Worm (Caenorhabditis elegans): Measurements from ENCODE around the gene F32H5.4.

Gene F32H5.4

DNA sequence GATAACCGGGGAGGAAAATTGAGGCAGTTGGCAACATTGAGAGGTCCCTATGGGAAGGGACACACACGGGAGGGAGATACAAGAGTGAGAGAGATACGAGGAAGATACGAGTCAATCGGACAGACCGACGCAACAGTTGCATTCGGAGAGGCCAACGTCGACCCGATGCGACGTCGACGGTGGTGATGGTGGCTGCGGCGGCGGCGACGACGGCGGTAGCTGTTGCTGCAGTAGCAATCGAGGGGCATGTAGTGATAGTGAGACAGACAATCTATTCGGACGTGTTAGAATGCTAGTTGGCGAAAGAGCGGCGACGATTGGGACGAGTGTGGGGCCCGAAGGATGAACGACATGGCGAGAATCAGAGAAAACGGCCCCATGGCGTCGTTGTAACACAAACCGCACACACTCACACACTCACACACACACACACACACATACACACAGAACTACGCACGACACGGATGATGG lies 33.0 kb downstream of the F32H5.4 start (continued):
- TF ChIP-seq K09A11.1 (tag; optimal IDR thresholded peaks at IDR 0.05; ENCODE audit: insufficient read depth) (no peak), pqm-1 (tag; optimal IDR thresholded peaks at IDR 0.05) (no peak), nhr-11 (tag; optimal IDR thresholded peaks at IDR 0.05) (no peak), K02D7.2 (tag; optimal IDR thresholded peaks at IDR 0.05) (no peak), ztf-16 (tag; optimal IDR thresholded peaks at IDR 0.05) (no peak), lin-11 (tag; optimal IDR thresholded peaks at IDR 0.05) (no peak), hlh-15 (tag; optimal IDR thresholded peaks at IDR 0.05) (no peak), madf-2 (tag; optimal IDR thresholded peaks at IDR 0.05) (peak; percentile 24), che-1 (tag; optimal IDR thresholded peaks at IDR 0.05) (peak; percentile 12), ceh-9 (tag; optimal IDR thresholded peaks at IDR 0.05) (no peak), T23F11.4 (GFP tag; optimal IDR thresholded peaks at IDR 0.05) (no peak), unc-55 (GFP tag; optimal IDR thresholded peaks at IDR 0.05) (peak; percentile 30), fax-1 (tag; optimal IDR thresholded peaks at IDR 0.05) (no peak), hlh-13 (GFP tag; optimal IDR thresholded peaks at IDR 0.05) (peak; percentile 10), ceh-31 (tag; optimal IDR thresholded peaks at IDR 0.05) (peak; percentile 37), fkh-10 (GFP tag; optimal IDR thresholded peaks at IDR 0.05) (no peak), ceh-19 (GFP tag; optimal IDR thresholded peaks at IDR 0.05) (peak; percentile 40), pax-1 (tag; optimal IDR thresholded peaks at IDR 0.05) (no peak), unc-3 (GFP tag; conservative IDR thresholded peaks at IDR 0.05) (no peak), unc-3 (tag; optimal IDR thresholded peaks at IDR 0.05) (no peak), mec-3 (tag; optimal IDR thresholded peaks at IDR 0.05; ENCODE audit: borderline replicate concordance) (peak; percentile 46), pag-3 (tag; optimal IDR thresholded peaks at IDR 0.05; ENCODE audit: borderline replicate concordance) (no peak), ceh-14 (tag; optimal IDR thresholded peaks at IDR 0.05) (no peak), hlh-8 (tag; optimal IDR thresholded peaks at IDR 0.05) (no peak), dve-1 (tag; optimal IDR thresholded peaks at IDR 0.05) (no peak), unc-42 (tag; optimal IDR thresholded peaks at IDR 0.05) (peak; percentile 19), sox-4 (tag; optimal IDR thresholded peaks at IDR 0.05) (peak; percentile 51), ceh-2 (tag; optimal IDR thresholded peaks at IDR 0.05) (peak; percentile 11), ceh-48 (tag; optimal IDR thresholded peaks at IDR 0.05) (peak; percentile 5), rnt-1 (tag; optimal IDR thresholded peaks at IDR 0.05) (peak; percentile 95), fkh-6 (tag; optimal IDR thresholded peaks at IDR 0.05) (peak; percentile 17), ceh-22 (tag; optimal IDR thresholded peaks at IDR 0.05) (no peak)

DNA sequence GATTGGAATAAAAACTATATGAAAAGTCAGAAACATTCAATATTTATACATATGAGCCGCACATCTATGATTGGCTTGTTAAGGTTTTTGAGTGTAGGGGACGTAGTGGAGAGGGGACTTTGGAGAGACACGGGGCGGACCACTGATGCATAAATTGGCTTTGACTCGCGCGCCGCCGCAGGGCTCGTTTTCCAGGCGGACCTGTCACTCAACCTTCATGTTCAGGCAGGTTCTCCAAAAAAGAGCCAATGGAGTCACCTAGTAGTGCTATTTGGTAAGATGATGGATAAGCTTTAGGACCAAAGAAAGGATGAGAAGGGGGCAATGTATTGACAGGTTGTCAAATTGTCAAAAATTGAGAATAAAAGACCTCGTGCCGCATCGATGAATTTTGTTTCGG lies 34.6 kb downstream of the F32H5.4 start:
- no peak for TF ChIP-seq F13H6.1 (tag; optimal IDR thresholded peaks at IDR 0.05)
- TF ChIP-seq unc-55 (GFP tag; optimal IDR thresholded peaks at IDR 0.05) = peak; percentile 76
- peak; percentile 18 for TF ChIP-seq unc-42 (tag; optimal IDR thresholded peaks at IDR 0.05)

DNA sequence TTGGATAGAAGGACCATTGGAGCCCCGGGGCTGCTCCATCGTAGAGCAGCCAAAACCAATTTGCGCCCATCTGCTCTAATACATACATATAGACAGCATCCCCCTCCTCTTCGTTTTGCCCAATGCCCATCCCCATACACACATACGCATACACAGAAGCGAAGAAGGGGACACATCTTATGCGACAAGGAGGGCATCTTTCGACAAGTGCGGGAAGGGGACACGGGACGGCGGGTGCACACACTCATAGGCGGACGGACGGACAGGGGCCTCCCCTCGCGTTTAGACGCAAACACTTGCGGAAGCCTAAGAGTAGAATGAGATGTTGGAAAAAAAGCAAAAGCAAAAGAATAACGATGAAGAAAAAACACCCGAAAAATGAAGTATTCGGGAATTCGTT lies 36.1 kb downstream of the F32H5.4 start:
- TF ChIP-seq che-1 (tag; optimal IDR thresholded peaks at IDR 0.05) (peak; percentile 46), C38D4.7 (GFP tag; optimal IDR thresholded peaks at IDR 0.05) (peak; percentile 25), unc-42 (tag; optimal IDR thresholded peaks at IDR 0.05) (peak; percentile 66), gmeb-2 (tag; optimal IDR thresholded peaks at IDR 0.05) (no peak), hlh-15 (tag; optimal IDR thresholded peaks at IDR 0.05) (peak; percentile 43), ceh-45 (GFP tag; IDR thresholded peaks at IDR 0.05) (no peak), lin-11 (tag; optimal IDR thresholded peaks at IDR 0.05) (no peak), syd-9 (tag; optimal IDR thresholded peaks at IDR 0.05) (peak; percentile 40), ceh-9 (tag; optimal IDR thresholded peaks at IDR 0.05) (no peak), F13H6.1 (tag; optimal IDR thresholded peaks at IDR 0.05) (no peak), ttx-3 (tag; optimal IDR thresholded peaks at IDR 0.05) (no peak), dmd-4 (tag; optimal IDR thresholded peaks at IDR 0.05; ENCODE audit: borderline replicate concordance) (peak; percentile 62), ama-1 (optimal IDR thresholded peaks at IDR 0.05) (no peak), sox-2 (GFP tag; IDR thresholded peaks at IDR 0.05) (no peak), K09A11.1 (tag; optimal IDR thresholded peaks at IDR 0.05; ENCODE audit: insufficient read depth) (no peak), T23F11.4 (GFP tag; optimal IDR thresholded peaks at IDR 0.05) (peak; percentile 51), ceh-31 (tag; optimal IDR thresholded peaks at IDR 0.05) (peak; percentile 75), pqm-1 (tag; optimal IDR thresholded peaks at IDR 0.05) (no peak), nfya-1 (tag; optimal IDR thresholded peaks at IDR 0.05) (peak; percentile 42), pat-9 (tag; optimal IDR thresholded peaks at IDR 0.05) (no peak), rnt-1 (tag; optimal IDR thresholded peaks at IDR 0.05) (peak; percentile 6), ceh-18 (tag; optimal IDR thresholded peaks at IDR 0.05) (peak; percentile 29), ceh-30 (tag; optimal IDR thresholded peaks at IDR 0.05) (no peak), unc-86 (tag; optimal IDR thresholded peaks at IDR 0.05) (no peak), ceh-2 (tag; optimal IDR thresholded peaks at IDR 0.05) (peak; percentile 19), ztf-16 (tag; optimal IDR thresholded peaks at IDR 0.05) (no peak), K02D7.2 (tag; optimal IDR thresholded peaks at IDR 0.05) (no peak), fax-1 (tag; optimal IDR thresholded peaks at IDR 0.05) (peak; percentile 5), pax-1 (tag; optimal IDR thresholded peaks at IDR 0.05) (no peak), unc-3 (GFP tag; conservative IDR thresholded peaks at IDR 0.05) (no peak), unc-3 (tag; optimal IDR thresholded peaks at IDR 0.05) (no peak), sox-4 (tag; optimal IDR thresholded peaks at IDR 0.05) (peak; percentile 34), hlh-6 (tag; optimal IDR thresholded peaks at IDR 0.05) (peak; percentile 60)

Measured in whole organism, late embryonic.